Worm (Caenorhabditis elegans): ENCODE measurements around the gene sqv-3.
A peak's percentile ranks its signal among the peaks of the same experiment; 100 is the strongest.

The sqv-3 gene

ce11 chrIII:9758848-9759247 lies 21.3 kb downstream of the sqv-3 start, which contains the start of gene rmd-1:
rmd-1 (plus strand) TSS chrIII:9759094.
- TF ChIP-seq ceh-9 (tag; optimal IDR thresholded peaks at IDR 0.05): no peak
- TF ChIP-seq skn-1 (tag; optimal IDR thresholded peaks at IDR 0.05): no peak
- no peak for TF ChIP-seq egl-5 (tag; optimal IDR thresholded peaks at IDR 0.05)
- no peak for TF ChIP-seq lsy-12 (tag; optimal IDR thresholded peaks at IDR 0.05)
- TF ChIP-seq nhr-11 (tag; optimal IDR thresholded peaks at IDR 0.05): no peak
- TF ChIP-seq sea-2 (GFP tag; optimal IDR thresholded peaks at IDR 0.05): no peak
- TF ChIP-seq ZK546.5 (tag; optimal IDR thresholded peaks at IDR 0.05): no peak
- no peak for TF ChIP-seq nhr-23 (tag; optimal IDR thresholded peaks at IDR 0.05)

- TF ChIP-seq elt-2 (tag; optimal IDR thresholded peaks at IDR 0.05): no peak
- TF ChIP-seq R02D3.7 (tag; optimal IDR thresholded peaks at IDR 0.05): no peak
- no peak for TF ChIP-seq lin-15B (tag; optimal IDR thresholded peaks at IDR 0.05)
- TF ChIP-seq zag-1 (tag; optimal IDR thresholded peaks at IDR 0.05): no peak
- no peak for TF ChIP-seq mml-1 (tag; optimal IDR thresholded peaks at IDR 0.05)
- no peak for TF ChIP-seq egl-5 (tag; optimal IDR thresholded peaks at IDR 0.05)
- TF ChIP-seq pqm-1 (tag; optimal IDR thresholded peaks at IDR 0.05): no peak
- TF ChIP-seq nhr-12 (tag; optimal IDR thresholded peaks at IDR 0.05): no peak
- no peak for TF ChIP-seq ceh-16 (tag; optimal IDR thresholded peaks at IDR 0.05)
- TF ChIP-seq sea-2 (GFP tag; optimal IDR thresholded peaks at IDR 0.05): no peak
- TF ChIP-seq nhr-25 (tag; optimal IDR thresholded peaks at IDR 0.05): no peak
- no peak for TF ChIP-seq nhr-11 (tag; optimal IDR thresholded peaks at IDR 0.05)
- TF ChIP-seq skn-1 (tag; optimal IDR thresholded peaks at IDR 0.05): no peak
- no peak for TF ChIP-seq nhr-23 (tag; optimal IDR thresholded peaks at IDR 0.05)
- no peak for TF ChIP-seq daf-12 (tag; optimal IDR thresholded peaks at IDR 0.05)
- no peak for TF ChIP-seq fkh-2 (tag; optimal IDR thresholded peaks at IDR 0.05)
- TF ChIP-seq egl-27 (tag; optimal IDR thresholded peaks at IDR 0.05): no peak
- TF ChIP-seq nhr-28 (tag; optimal IDR thresholded peaks at IDR 0.05): no peak
- TF ChIP-seq ztf-11 (tag; optimal IDR thresholded peaks at IDR 0.05): no peak
Observed at ce11 chrIII:9757414-9757813, 22.7 kb downstream of the sqv-3 start, which contains the start of gene vps-53. vps-53 (minus strand) TSS chrIII:9757514.

ce11 chrIII:9752852-9753251 lies 27.3 kb downstream of the sqv-3 start, which contains the start of gene ech-6:
ech-6 (minus strand) TSS chrIII:9752883.
- no peak for TF ChIP-seq fkh-10 (GFP tag; optimal IDR thresholded peaks at IDR 0.05)
- TF ChIP-seq pha-4 (tag; optimal IDR thresholded peaks at IDR 0.05): peak; percentile 65
- peak; percentile 40 for TF ChIP-seq elt-2 (tag; optimal IDR thresholded peaks at IDR 0.05)
- TF ChIP-seq lsy-12 (tag; optimal IDR thresholded peaks at IDR 0.05): peak; percentile 4
- TF ChIP-seq nhr-67 (tag; optimal IDR thresholded peaks at IDR 0.05): no peak
- TF ChIP-seq ama-1 (optimal IDR thresholded peaks at IDR 0.05): peak; percentile 7
- no peak for TF ChIP-seq hmg-11 (tag; optimal IDR thresholded peaks at IDR 0.05)
- no peak for TF ChIP-seq lin-39 (tag; optimal IDR thresholded peaks at IDR 0.05)
- TF ChIP-seq nfya-1 (tag; optimal IDR thresholded peaks at IDR 0.05; ENCODE audit: insufficient read depth): peak; percentile 20
- peak; percentile 70 for TF ChIP-seq nhr-43 (tag; optimal IDR thresholded peaks at IDR 0.05; ENCODE audit: poor library complexity, severe bottlenecking)
- TF ChIP-seq nhr-237 (tag; optimal IDR thresholded peaks at IDR 0.05): no peak
- TF ChIP-seq ceh-9 (tag; optimal IDR thresholded peaks at IDR 0.05): no peak
- no peak for TF ChIP-seq fos-1 (tag; optimal IDR thresholded peaks at IDR 0.05)
- peak; percentile 35 for TF ChIP-seq pqm-1 (tag; optimal IDR thresholded peaks at IDR 0.05)
- TF ChIP-seq lin-15B (tag; optimal IDR thresholded peaks at IDR 0.05): no peak
- no peak for TF ChIP-seq nhr-76 (tag; optimal IDR thresholded peaks at IDR 0.05)

ce11 chrIII:9751074-9751473 lies 29.1 kb downstream of the sqv-3 start, which contains the start of gene T05G5.5:
T05G5.5 (minus strand) TSS chrIII:9751432.
- TF ChIP-seq elt-2 (tag; optimal IDR thresholded peaks at IDR 0.05) (peak; percentile 5), sea-2 (GFP tag; optimal IDR thresholded peaks at IDR 0.05) (no peak), ama-1 (optimal IDR thresholded peaks at IDR 0.05) (peak; percentile 59), nhr-43 (tag; optimal IDR thresholded peaks at IDR 0.05; ENCODE audit: poor library complexity, severe bottlenecking) (peak; percentile 79)

ce11 chrIII:9748694-9749093 lies 31.5 kb downstream of the sqv-3 start, which contains the start of gene T05G5.4:
T05G5.4 (plus strand) TSS chrIII:9748934.
- TF ChIP-seq aly-2 (tag; optimal IDR thresholded peaks at IDR 0.05): no peak
- no peak for TF ChIP-seq lin-15B (tag; optimal IDR thresholded peaks at IDR 0.05)

Measured in whole organism, L3 larva.